Worm (Caenorhabditis elegans): Measurements from ENCODE around the gene gcy-19.

DNA sequence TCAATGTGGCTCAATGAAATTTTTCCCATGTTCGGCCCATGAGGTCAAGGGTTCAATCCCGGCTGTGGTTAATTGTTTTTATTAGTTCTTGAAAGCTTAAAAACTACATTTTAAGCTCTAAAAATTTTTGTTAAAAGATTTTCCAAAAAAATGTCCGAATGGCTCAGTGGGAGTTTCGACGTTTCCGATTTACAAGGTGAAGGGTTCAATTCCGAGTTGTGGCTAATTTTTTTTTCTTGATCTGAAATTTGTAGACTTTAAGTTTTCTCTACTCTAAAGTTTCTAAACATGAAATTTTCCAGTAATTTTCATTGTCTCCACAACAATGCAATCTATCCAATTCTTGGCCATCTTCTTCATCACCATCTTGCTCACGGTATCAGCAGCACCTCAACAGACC, 3.4 kb upstream of the gcy-19 start, which contains the start of gene F02E11.2:
- TF ChIP-seq irx-1 (tag; optimal IDR thresholded peaks at IDR 0.05) (no peak), unc-62 (GFP tag; optimal IDR thresholded peaks at IDR 0.05) (no peak)
